Fruit fly (Drosophila melanogaster): Measurements from ENCODE around the gene cutlet.

DNA sequence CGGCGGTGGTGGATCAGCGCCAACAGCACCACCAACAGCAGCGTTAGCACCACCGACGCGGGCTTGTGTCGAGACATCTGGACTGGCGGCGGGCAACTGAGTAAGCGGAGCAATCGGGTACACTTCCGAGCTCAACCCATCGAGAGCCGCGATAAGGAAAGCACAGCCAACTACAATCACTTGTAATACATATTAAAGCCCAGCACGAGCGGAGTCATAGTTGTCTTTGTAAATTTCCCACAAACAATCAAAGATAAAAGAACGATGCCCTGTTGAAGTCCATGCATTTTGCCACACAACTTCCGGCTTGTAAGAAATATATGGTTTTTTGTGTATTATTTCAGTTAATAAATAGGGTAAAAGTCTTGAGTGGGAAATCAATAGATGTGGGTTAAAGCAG, 4.6 kb downstream of the cutlet start, which contains the start of gene CG31777:
- TF ChIP-seq usp (GFP tag; optimal IDR thresholded peaks at IDR 0.05) (no peak), Jra (GFP tag; optimal IDR thresholded peaks at IDR 0.05) (no peak), woc (GFP tag; optimal IDR thresholded peaks at IDR 0.05) (no peak), psq (GFP tag; optimal IDR thresholded peaks at IDR 0.05) (no peak), Hr78 (GFP tag; optimal IDR thresholded peaks at IDR 0.05) (no peak), sv (GFP tag; optimal IDR thresholded peaks at IDR 0.05) (no peak), lola (GFP tag; optimal IDR thresholded peaks at IDR 0.05) (no peak), OdsH (GFP tag; optimal IDR thresholded peaks at IDR 0.05) (no peak), Dif (GFP tag; optimal IDR thresholded peaks at IDR 0.05; ENCODE audit: partially characterized antibody) (no peak)

Measured in whole organism, wandering third instar larva.